Worm (Caenorhabditis elegans) whole organism, L2 larva: ENCODE results near the gene Y57A10C.11.

Source experiments
- C34F6.9 ChIP-seq: fragments of 150-350 bp; optimal IDR thresholded peaks from 2 replicates; lab custom pipeline; 2014; ENCODE audit warnings: missing biosample characterization, missing genetic modification characterization
- Y55F3AM.14 ChIP-seq: fragments of 200-800 bp; sonication (Bioruptor generic); optimal IDR thresholded peaks from 2 replicates; lab custom pipeline; 2018; ENCODE audit warnings: mild to moderate bottlenecking, missing genetic modification characterization, missing compliant biosample characterization
- ZK546.5 ChIP-seq: sonication (generic microtip); optimal IDR thresholded peaks from 2 replicates; lab custom pipeline; 2017; ENCODE audit warnings: missing biosample characterization, missing genetic modification characterization
- aly-2 ChIP-seq: fragments of 150-350 bp; optimal IDR thresholded peaks from 2 replicates; lab custom pipeline; 2014; ENCODE audit warnings: missing biosample characterization, missing genetic modification characterization
- ama-1 ChIP-seq: fragments of 150-350 bp; optimal IDR thresholded peaks from 2 replicates; lab custom pipeline; 2018; ENCODE audit warnings: inconsistent platforms
- ceh-16 ChIP-seq: fragments of 150-350 bp; optimal IDR thresholded peaks from 2 replicates; lab custom pipeline; 2014; ENCODE audit warnings: missing biosample characterization, missing genetic modification characterization
- crh-2 ChIP-seq: sonication (generic microtip); optimal IDR thresholded peaks from 2 replicates; lab custom pipeline; 2017; ENCODE audit warnings: missing biosample characterization, missing genetic modification characterization
- dmd-4 ChIP-seq: sonication (generic microtip); optimal IDR thresholded peaks from 2 replicates; lab custom pipeline; 2017; ENCODE audit warnings: missing biosample characterization, missing genetic modification characterization
- egl-27 ChIP-seq: sonication (generic microtip); optimal IDR thresholded peaks from 3 replicates; lab custom pipeline; 2017; ENCODE audit warnings: missing biosample characterization, missing genetic modification reagents, missing genetic modification characterization
- elt-3 ChIP-seq: sonication (generic microtip); optimal IDR thresholded peaks from 2 replicates; lab custom pipeline; 2017; ENCODE audit warnings: missing biosample characterization, missing genetic modification characterization
- gmeb-1 ChIP-seq: fragments of 150-350 bp; optimal IDR thresholded peaks from 2 replicates; lab custom pipeline; 2014; ENCODE audit warnings: missing biosample characterization, missing genetic modification characterization
- lin-13 ChIP-seq: fragments of 150-350 bp; optimal IDR thresholded peaks from 2 replicates; lab custom pipeline; 2014; ENCODE audit warnings: missing biosample characterization, missing genetic modification reagents, missing genetic modification characterization
- mbf-1 ChIP-seq: sonication (generic microtip); optimal IDR thresholded peaks from 2 replicates; lab custom pipeline; 2017; ENCODE audit warnings: missing biosample characterization, missing genetic modification characterization
- mdl-1 ChIP-seq, 2 experiments: fragments of 150-350 bp in 1 of 2; sonication (generic microtip) in 1 of 2; optimal IDR thresholded peaks; 2 replicates each; lab custom pipeline; 2017; ENCODE audit warnings: missing biosample characterization in 2 of 2, missing genetic modification characterization in 2 of 2
- nhr-10 ChIP-seq: sonication (generic microtip); optimal IDR thresholded peaks from 2 replicates; lab custom pipeline; 2017; ENCODE audit warnings: missing biosample characterization, missing genetic modification characterization
- nhr-11 ChIP-seq: fragments of 150-350 bp; optimal IDR thresholded peaks from 2 replicates; lab custom pipeline; 2014; ENCODE audit warnings: missing biosample characterization, missing genetic modification characterization
- nhr-12 ChIP-seq: fragments of 150-350 bp; optimal IDR thresholded peaks from 2 replicates; lab custom pipeline; 2014; ENCODE audit warnings: missing biosample characterization, missing genetic modification characterization
- nhr-23 ChIP-seq: fragments of 150-350 bp; optimal IDR thresholded peaks from 2 replicates; lab custom pipeline; 2014; ENCODE audit warnings: missing biosample characterization, missing genetic modification reagents, missing genetic modification characterization
- nhr-25 ChIP-seq: fragments of 150-350 bp; sonication (generic microtip); optimal IDR thresholded peaks from 3 replicates; lab custom pipeline; 2014; ENCODE audit warnings: missing biosample characterization, missing genetic modification characterization
- nhr-6 ChIP-seq: fragments of 150-350 bp; optimal IDR thresholded peaks from 2 replicates; lab custom pipeline; 2014; ENCODE audit warnings: missing biosample characterization, missing genetic modification characterization
- nhr-77 ChIP-seq: fragments of 150-350 bp; optimal IDR thresholded peaks from 2 replicates; lab custom pipeline; 2014; ENCODE audit warnings: missing biosample characterization, missing genetic modification characterization
- peb-1 ChIP-seq: fragments of 150-350 bp; optimal IDR thresholded peaks from 2 replicates; lab custom pipeline; 2014; ENCODE audit warnings: missing biosample characterization, missing genetic modification characterization
- sem-4 ChIP-seq: fragments of 150-350 bp; optimal IDR thresholded peaks from 2 replicates; lab custom pipeline; 2014; ENCODE audit warnings: missing biosample characterization, missing genetic modification reagents, missing genetic modification characterization
- sma-3 ChIP-seq: sonication (generic microtip); optimal IDR thresholded peaks from 2 replicates; lab custom pipeline; 2016; ENCODE audit warnings: missing genetic modification reagents, missing genetic modification characterization, missing compliant biosample characterization
- sma-9 ChIP-seq, 2 experiments: fragments of 150-350 bp in 1 of 2; sonication (generic microtip) in 1 of 2; optimal IDR thresholded peaks; 2 replicates each; lab custom pipeline; 2014 to 2016; ENCODE audit warnings: missing genetic modification characterization in 2 of 2, mild to moderate bottlenecking in 1 of 2, missing biosample characterization in 1 of 2, missing compliant biosample characterization in 1 of 2, missing genetic modification reagents in 1 of 2, moderate library complexity in 1 of 2
- snpc-4 ChIP-seq: fragments of 150-350 bp; optimal IDR thresholded peaks from 2 replicates; lab custom pipeline; 2014; ENCODE audit warnings: missing biosample characterization, missing genetic modification characterization
- unc-62 ChIP-seq: fragments of 150-350 bp; optimal IDR thresholded peaks from 2 replicates; lab custom pipeline; 2014; ENCODE audit warnings: missing biosample characterization, missing genetic modification reagents, missing genetic modification characterization
- zag-1 ChIP-seq: fragments of 150-350 bp; optimal IDR thresholded peaks from 2 replicates; lab custom pipeline; 2014; ENCODE audit warnings: missing biosample characterization, missing genetic modification characterization
- ztf-1 ChIP-seq: fragments of 200-800 bp; sonication (Bioruptor generic); conservative IDR thresholded peaks from 2 replicates; pipeline ENCODE4 v1.3.6; 2022; ENCODE audit warnings: missing genetic modification characterization, missing compliant biosample characterization
- ztf-11 ChIP-seq: sonication (generic microtip); optimal IDR thresholded peaks from 2 replicates; lab custom pipeline; 2017; ENCODE audit warnings: missing biosample characterization, missing genetic modification characterization
- ztf-4 ChIP-seq: fragments of 150-350 bp; optimal IDR thresholded peaks from 2 replicates; lab custom pipeline; 2014; ENCODE audit warnings: missing biosample characterization, missing genetic modification characterization

Gene Y57A10C.11

DNA sequence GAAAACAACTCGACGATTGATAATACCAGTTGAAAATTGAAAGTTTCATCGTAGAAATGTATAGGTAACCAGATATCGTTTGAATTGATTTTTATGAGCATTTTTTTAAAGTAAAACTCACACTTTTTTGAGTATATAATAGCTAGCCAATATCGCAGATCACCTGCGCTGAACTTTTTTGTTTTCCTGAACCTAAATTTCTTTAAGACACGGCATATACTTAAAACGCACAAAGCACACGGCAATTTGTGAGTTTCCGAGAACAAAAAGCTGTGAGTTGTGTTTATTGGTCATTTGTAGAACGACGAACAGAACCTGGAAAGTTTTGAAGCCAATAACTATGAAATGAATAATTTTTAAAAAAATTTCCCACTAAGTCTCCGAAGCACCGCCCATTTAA is 12.9 kb downstream of the Y57A10C.11 start, which contains the start of gene sre-29:
TSS of gene sre-29 (minus strand) at position 101 of the 400 bp plus-strand sequence.
- TF ChIP-seq ztf-11 (tag; lab: Kevin White, UChicago) (no peak), snpc-4 (tag; lab: Kevin White, UChicago) (no peak), dmd-4 (tag; lab: Kevin White, UChicago) (no peak), sma-9 (GFP tag; optimal IDR thresholded peaks at IDR 0.05; lab: Kevin White, UChicago) (no peak), sma-9 (tag; optimal IDR thresholded peaks at IDR 0.05; lab: Kevin White, UChicago) (no peak), nhr-11 (tag; lab: Kevin White, UChicago) (no peak), sma-3 (GFP tag; lab: Kevin White, UChicago) (no peak), nhr-10 (tag; lab: Kevin White, UChicago) (no peak), mdl-1 (tag; optimal IDR thresholded peaks at IDR 0.05; lab: Kevin White, UChicago) (no peak), nhr-6 (tag; lab: Kevin White, UChicago) (no peak), ceh-16 (tag; lab: Kevin White, UChicago) (no peak), unc-62 (GFP tag; lab: Kevin White, UChicago) (no peak), ama-1 (no peak), crh-2 (tag; lab: Kevin White, UChicago) (no peak), ztf-1 (GFP tag; lab: Robert Waterston, UW) (no peak), ZK546.5 (tag; lab: Kevin White, UChicago) (no peak)

DNA sequence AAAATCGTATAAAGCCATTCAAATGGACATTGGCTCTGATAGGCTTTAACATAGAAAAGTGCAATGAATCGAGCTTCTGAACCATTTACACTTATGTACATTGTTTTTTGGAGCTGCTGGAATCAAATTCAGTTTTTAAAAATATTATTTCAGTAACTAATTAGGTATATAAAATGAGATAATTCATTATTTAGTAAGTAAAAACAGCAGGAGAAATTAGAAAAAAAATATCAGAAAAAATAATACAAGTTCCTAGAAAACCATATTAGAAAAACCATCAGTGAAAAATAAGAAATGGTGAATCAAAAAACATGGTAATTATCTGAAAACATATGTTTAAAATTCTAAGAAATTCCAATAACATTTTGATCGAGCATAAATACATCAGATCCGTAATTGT is 17.0 kb downstream of the Y57A10C.11 start, which contains the start of gene F57G9.7:
TSS of gene F57G9.7 (minus strand) at position 101 of the 400 bp plus-strand sequence.
- TF ChIP-seq lin-13 (no peak), crh-2 (tag; lab: Kevin White, UChicago) (no peak), sma-3 (GFP tag; lab: Kevin White, UChicago) (no peak), nhr-12 (tag; lab: Kevin White, UChicago) (no peak), C34F6.9 (tag; lab: Kevin White, UChicago) (no peak), zag-1 (no peak), nhr-6 (tag; lab: Kevin White, UChicago) (no peak), snpc-4 (tag; lab: Kevin White, UChicago) (no peak), nhr-77 (no peak), ztf-11 (tag; lab: Kevin White, UChicago) (no peak), ZK546.5 (tag; lab: Kevin White, UChicago) (no peak), Y55F3AM.14 (GFP tag; lab: Kevin White, UChicago) (no peak), mbf-1 (no peak), dmd-4 (tag; lab: Kevin White, UChicago) (no peak)
- TF ChIP-seq, all 48 proteins: peak for 0

DNA sequence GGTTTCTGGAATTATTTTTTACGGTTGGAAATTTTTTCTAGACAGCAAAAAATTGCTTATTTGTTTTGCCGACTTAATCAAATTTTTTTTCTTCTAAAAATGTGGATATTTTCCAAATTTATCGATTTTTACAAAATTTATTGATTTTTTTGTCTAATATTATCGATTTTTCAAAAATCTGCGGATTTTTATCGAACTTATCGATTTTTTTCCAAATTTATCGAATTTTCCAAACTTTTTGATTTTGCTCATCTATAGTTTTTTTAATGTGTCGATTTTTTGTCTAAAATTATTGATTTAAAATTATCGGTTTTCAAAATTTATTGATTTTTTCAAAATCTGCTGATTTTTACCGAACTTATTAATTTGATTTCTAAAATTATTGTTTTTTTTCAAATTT is 20.6 kb downstream of the Y57A10C.11 start:
- TF ChIP-seq ztf-4 (tag; lab: Kevin White, UChicago), result no peak
- TF ChIP-seq sma-3 (GFP tag; lab: Kevin White, UChicago), result no peak
- TF ChIP-seq gmeb-1 (tag; lab: Kevin White, UChicago), result no peak
- no peak for TF ChIP-seq ztf-1 (GFP tag; lab: Robert Waterston, UW)
- TF ChIP-seq sem-4, result no peak

DNA sequence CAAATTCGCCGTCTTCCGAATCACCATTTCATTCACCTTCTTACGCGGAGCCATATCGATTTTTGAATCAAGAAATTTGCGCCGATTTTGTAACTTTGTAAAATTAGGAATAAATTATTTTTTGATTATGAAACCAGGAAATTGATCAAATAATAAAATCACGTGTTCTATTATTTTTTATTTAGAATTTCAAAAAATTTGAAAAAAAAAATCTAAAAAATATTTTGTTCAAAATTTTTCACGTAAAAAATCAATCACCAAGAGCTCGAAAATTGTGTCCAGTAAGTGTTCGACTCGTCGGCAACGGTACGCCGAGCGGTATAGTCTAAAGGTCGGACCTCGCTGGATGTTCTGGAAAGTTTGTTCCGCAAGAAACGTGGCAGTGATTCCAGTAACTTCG is 21.0 kb downstream of the Y57A10C.11 start, which contains the start of gene Y57A10B.7:
TSS of gene Y57A10B.7 (minus strand) at position 101 of the 400 bp plus-strand sequence.
- TF ChIP-seq peb-1 (tag; lab: Kevin White, UChicago) (no peak), nhr-23 (tag; lab: Kevin White, UChicago) (no peak), ztf-4 (tag; lab: Kevin White, UChicago) (no peak), ama-1 (no peak), aly-2 (tag; lab: Kevin White, UChicago) (no peak), nhr-25 (tag; lab: Kevin White, UChicago) (no peak), lin-13 (no peak), mdl-1 (tag; optimal IDR thresholded peaks at IDR 0.05; lab: Kevin White, UChicago) (no peak), elt-3 (tag; lab: Kevin White, UChicago) (no peak)

DNA sequence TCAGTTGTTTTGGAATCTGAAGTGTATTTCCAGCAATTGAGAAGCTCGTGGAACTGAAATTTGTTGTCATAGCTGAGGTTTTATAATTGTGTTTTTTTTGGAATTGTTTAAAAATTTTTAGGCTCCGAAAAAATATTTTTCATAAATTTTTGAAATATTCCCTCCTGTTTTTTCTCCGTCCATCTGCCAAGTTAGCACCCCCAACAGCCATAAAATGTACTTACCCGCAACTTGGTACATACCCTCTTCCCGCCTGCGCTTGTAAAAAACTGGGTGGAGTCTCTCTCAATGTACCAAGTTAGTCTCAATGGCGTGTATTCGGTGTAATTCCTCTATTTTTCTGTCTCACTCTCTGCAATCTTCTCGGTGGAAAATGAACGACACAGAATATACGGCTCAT is 24.9 kb downstream of the Y57A10C.11 start, which contains the start of gene Y57A10B.6:
TSS of gene Y57A10B.6 (plus strand) at position 301 of the 400 bp plus-strand sequence.
- TF ChIP-seq ztf-4 (tag; lab: Kevin White, UChicago) (no peak), ztf-1 (GFP tag; lab: Robert Waterston, UW) (no peak), egl-27 (tag; lab: Kevin White, UChicago) (no peak), gmeb-1 (tag; lab: Kevin White, UChicago) (no peak), dmd-4 (tag; lab: Kevin White, UChicago) (no peak), ceh-16 (tag; lab: Kevin White, UChicago) (no peak)
